Worm (Caenorhabditis elegans): ENCODE results near the gene C52G5.3.

The C52G5.3 gene

DNA sequence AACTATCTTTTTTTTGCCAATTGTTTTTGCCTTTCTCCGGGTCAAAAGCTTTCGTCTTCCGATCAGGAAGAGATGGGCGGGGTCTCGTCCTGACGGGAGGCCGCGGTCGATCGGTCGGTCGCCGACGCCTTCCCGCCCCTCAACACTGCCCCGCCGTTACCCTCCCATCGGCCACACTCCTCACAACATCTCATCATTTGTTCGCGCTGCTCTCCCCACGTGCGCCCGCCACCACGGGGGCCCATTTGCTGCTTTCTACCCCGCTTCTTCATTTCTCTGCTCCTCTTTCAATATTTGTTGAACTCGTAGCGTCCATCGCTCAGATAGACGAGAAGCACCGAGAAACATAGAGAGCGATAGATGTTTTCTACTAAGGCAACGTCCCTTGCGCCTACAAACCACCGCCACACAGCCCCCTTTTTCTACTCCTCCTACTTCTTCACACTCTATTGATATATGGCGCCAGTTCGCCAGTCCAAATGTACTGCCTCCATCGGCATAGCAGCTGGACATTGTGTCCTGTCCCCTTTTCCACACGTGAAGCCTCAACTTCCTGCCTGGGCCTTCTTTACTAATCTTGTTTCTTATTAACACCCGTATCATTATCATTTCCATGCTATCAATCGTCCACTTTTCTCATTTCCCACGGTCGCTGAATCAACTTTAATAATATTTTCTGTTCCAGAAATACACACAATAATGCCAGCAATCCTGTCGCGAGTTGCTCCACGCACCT lies 31.0 kb upstream of the C52G5.3 start, which contains the start of gene bcat-1 (continued):
- TF ChIP-seq pax-3 (tag; optimal IDR thresholded peaks at IDR 0.05): peak; percentile 55
- no peak for TF ChIP-seq C16A3.4 (tag; optimal IDR thresholded peaks at IDR 0.05)
- peak; percentile 75 for TF ChIP-seq nhr-19 (GFP tag; conservative IDR thresholded peaks at IDR 0.05)
- TF ChIP-seq xbp-1 (tag; optimal IDR thresholded peaks at IDR 0.05): peak; percentile 69
- TF ChIP-seq ama-1 (optimal IDR thresholded peaks at IDR 0.05): peak; percentile 0
- TF ChIP-seq unc-62 (GFP tag; optimal IDR thresholded peaks at IDR 0.05): no peak
- TF ChIP-seq sup-37 (GFP tag; optimal IDR thresholded peaks at IDR 0.05): peak; percentile 52
- no peak for TF ChIP-seq nhr-12 (tag; optimal IDR thresholded peaks at IDR 0.05)
- no peak for TF ChIP-seq lin-13 (GFP tag; optimal IDR thresholded peaks at IDR 0.05)
- TF ChIP-seq alr-1 (tag; optimal IDR thresholded peaks at IDR 0.05; ENCODE audit: borderline replicate concordance): no peak
- TF ChIP-seq grh-1 (GFP tag; IDR thresholded peaks at IDR 0.05): no peak
- TF ChIP-seq C04F5.9 (tag; optimal IDR thresholded peaks at IDR 0.05): no peak
- TF ChIP-seq efl-1 (optimal IDR thresholded peaks at IDR 0.05): peak; percentile 17 to 35
- no peak for TF ChIP-seq efl-1 (GFP tag; optimal IDR thresholded peaks at IDR 0.05 in 1 of 2)
- no peak for TF ChIP-seq nhr-84 (tag; optimal IDR thresholded peaks at IDR 0.05)
- TF ChIP-seq aha-1 (tag; optimal IDR thresholded peaks at IDR 0.05): no peak
- no peak for TF ChIP-seq C34B4.2 (tag; optimal IDR thresholded peaks at IDR 0.05)
- peak; percentile 31 for TF ChIP-seq nhr-85 (tag)
- TF ChIP-seq zip-4 (GFP tag; optimal IDR thresholded peaks at IDR 0.05): peak; percentile 35
- TF ChIP-seq efl-3 (GFP tag; optimal IDR thresholded peaks at IDR 0.05): no peak
- TF ChIP-seq hlh-17 (GFP tag; optimal IDR thresholded peaks at IDR 0.05; ENCODE audit: borderline replicate concordance): no peak
- peak; percentile 33 for TF ChIP-seq mep-1 (tag; optimal IDR thresholded peaks at IDR 0.05)
- TF ChIP-seq ceh-90 (tag; optimal IDR thresholded peaks at IDR 0.05): no peak
- no peak for TF ChIP-seq lin-15B (tag; optimal IDR thresholded peaks at IDR 0.05)
- no peak for TF ChIP-seq pag-3 (tag; optimal IDR thresholded peaks at IDR 0.05; ENCODE audit: borderline replicate concordance, insufficient read depth)
- peak; percentile 9 to 62 (median 61) for TF ChIP-seq ceh-82 (tag; optimal IDR thresholded peaks at IDR 0.05)
- peak; percentile 40 for TF ChIP-seq nhr-90 (tag; optimal IDR thresholded peaks at IDR 0.05; ENCODE audit: poor library complexity)
- TF ChIP-seq snpc-4 (tag; optimal IDR thresholded peaks at IDR 0.05): no peak
- peak; percentile 33 for TF ChIP-seq irx-1 (tag; optimal IDR thresholded peaks at IDR 0.05)
- peak; percentile 56 for TF ChIP-seq elt-2 (tag; optimal IDR thresholded peaks at IDR 0.05)
- no peak for TF ChIP-seq aly-2 (tag; optimal IDR thresholded peaks at IDR 0.05)
- peak; percentile 46 for TF ChIP-seq nhr-77 (tag; optimal IDR thresholded peaks at IDR 0.05)
- TF ChIP-seq unc-98 (GFP tag; IDR thresholded peaks at IDR 0.05): no peak
- 0 out of 2 replicates have a peak, but pooled peaks have one; percentile 6 for TF ChIP-seq mab-9 (GFP tag; IDR thresholded peaks at IDR 0.05)
- no peak for TF ChIP-seq vab-15 (tag; optimal IDR thresholded peaks at IDR 0.05)
- TF ChIP-seq ets-5 (GFP tag; IDR thresholded peaks at IDR 0.05): no peak
- no peak for TF ChIP-seq hlh-4 (tag; optimal IDR thresholded peaks at IDR 0.05)
- no peak for TF ChIP-seq nhr-237 (tag; optimal IDR thresholded peaks at IDR 0.05)
- TF ChIP-seq unc-30 (tag; optimal IDR thresholded peaks at IDR 0.05): no peak
- peak in 1 of 2 experiments; percentile 21 for TF ChIP-seq lin-35 (GFP tag; optimal IDR thresholded peaks at IDR 0.05)
- no peak for TF ChIP-seq F16B12.6 (tag; optimal IDR thresholded peaks at IDR 0.05)
- no peak; the same call in 1 of the 2 replicates for TF ChIP-seq ceh-88 (GFP tag; IDR thresholded peaks at IDR 0.05)
- TF ChIP-seq dsc-1 (tag; optimal IDR thresholded peaks at IDR 0.05): peak; percentile 55
- peak; percentile 42 for TF ChIP-seq ceh-8 (GFP tag; optimal IDR thresholded peaks at IDR 0.05)
- TF ChIP-seq skn-1 (tag; optimal IDR thresholded peaks at IDR 0.05): peak; percentile 62
- TF ChIP-seq fos-1 (tag; optimal IDR thresholded peaks at IDR 0.05): no peak
- TF ChIP-seq hpl-2 (GFP tag; optimal IDR thresholded peaks at IDR 0.05): no peak
- TF ChIP-seq fkh-10 (GFP tag; optimal IDR thresholded peaks at IDR 0.05): peak; percentile 38
- peak; percentile 83 for TF ChIP-seq rnt-1 (tag; optimal IDR thresholded peaks at IDR 0.05)
- TF ChIP-seq nhr-47 (tag; optimal IDR thresholded peaks at IDR 0.05): peak; percentile 77
- peak; percentile 68 for TF ChIP-seq swsn-7 (tag; optimal IDR thresholded peaks at IDR 0.05)
- TF ChIP-seq mdl-1 (tag; optimal IDR thresholded peaks at IDR 0.05): peak; percentile 36 to 97

Measured in whole organism, L1 larva.